Fruit fly (Drosophila melanogaster) whole organism, wandering third instar larva: Measurements from ENCODE around the gene Cyt-c-p.

Experiments used
- CG32264 ChIP-seq: fragments of 200-800 bp; sonication (Bioruptor generic); optimal IDR thresholded peaks from 2 replicates; lab custom pipeline; 2016; ENCODE audit warnings: missing biosample characterization, missing genetic modification characterization
- CG9705 ChIP-seq: fragments of 200-800 bp; sonication (Bioruptor generic); optimal IDR thresholded peaks from 2 replicates; lab custom pipeline; 2018; ENCODE audit warnings: missing biosample characterization, mild to moderate bottlenecking, missing genetic modification characterization
- Dif ChIP-seq: fragments of 200-275, 200-300 bp; sonication (Bioruptor generic); optimal IDR thresholded peaks from 2 replicates; lab custom pipeline; 2018; ENCODE audit warnings: missing biosample characterization, missing genetic modification characterization; ENCODE audit not compliant: partially characterized antibody
- GATAd ChIP-seq: sonication (Bioruptor generic); optimal IDR thresholded peaks from 2 replicates; lab custom pipeline; 2016; ENCODE audit warnings: missing biosample characterization, missing genetic modification characterization
- N ChIP-seq: fragments of >200 bp; optimal IDR thresholded peaks from 2 replicates; lab custom pipeline; 2018; ENCODE audit warnings: missing biosample characterization, missing external identifiers, missing genetic modification characterization
- br ChIP-seq: fragments of 200-800 bp; sonication (Bioruptor generic); optimal IDR thresholded peaks from 2 replicates; lab custom pipeline; 2016; ENCODE audit warnings: missing biosample characterization, missing genetic modification characterization
- brk ChIP-seq: fragments of 200-800 bp; sonication (Bioruptor generic); optimal IDR thresholded peaks from 2 replicates; lab custom pipeline; 2016; ENCODE audit warnings: missing biosample characterization, mild to moderate bottlenecking, missing genetic modification characterization
- psq ChIP-seq: fragments of 200-800 bp; sonication (Bioruptor generic); optimal IDR thresholded peaks from 3 replicates; lab custom pipeline; 2017; ENCODE audit warnings: missing biosample characterization, mild to moderate bottlenecking, missing genetic modification characterization, moderate library complexity
- sv ChIP-seq: fragments of 200-800 bp; sonication (Bioruptor generic); optimal IDR thresholded peaks from 3 replicates; lab custom pipeline; 2016; ENCODE audit warnings: missing biosample characterization, missing genetic modification characterization

Gene Cyt-c-p

DNA sequence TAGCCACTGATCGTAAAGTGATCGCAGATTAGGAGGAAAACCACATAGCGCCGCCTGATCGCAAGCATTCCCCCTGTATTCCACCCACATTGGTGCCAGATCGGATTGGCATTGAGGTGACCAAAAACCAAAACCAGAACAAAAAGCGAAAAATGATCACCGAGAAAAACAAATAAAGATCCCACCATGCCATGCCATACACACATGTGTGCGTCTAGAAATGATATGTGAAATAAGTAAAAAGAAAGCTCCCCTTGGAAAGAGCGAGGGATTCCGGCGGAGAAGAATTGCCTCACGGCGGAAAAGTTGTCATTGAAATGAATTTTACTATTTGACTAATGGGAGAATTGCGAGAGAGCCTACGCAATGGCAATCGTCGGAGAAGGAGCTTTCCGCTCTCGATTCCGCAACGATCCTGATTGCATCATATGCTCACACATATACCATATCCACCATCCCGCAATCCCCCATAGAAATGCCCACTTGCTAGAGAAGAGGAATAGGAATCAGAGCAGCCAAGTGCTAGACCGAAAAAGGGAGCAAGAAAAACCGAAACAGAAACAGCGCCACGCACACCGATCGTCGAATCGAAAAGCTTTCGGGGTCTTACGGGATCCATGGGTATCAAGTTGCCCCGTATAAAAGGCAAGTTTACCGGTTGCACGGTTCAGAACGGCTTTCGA lies 46.5 kb downstream of the Cyt-c-p start, which contains the start of gene Mhc:
Gene Mhc (plus strand): TSS at position 497 of the 683 bp plus-strand sequence.
- TF ChIP-seq CG32264 (GFP tag; lab: Kevin White, UChicago) = no peak
- TF ChIP-seq sv (GFP tag; lab: Kevin White, UChicago) = no peak
- no peak for TF ChIP-seq N
- no peak for TF ChIP-seq GATAd
- TF ChIP-seq br (GFP tag; lab: Kevin White, UChicago) = no peak
- no peak for TF ChIP-seq CG9705 (GFP tag; lab: Kevin White, UChicago)
- TF ChIP-seq psq (GFP tag; lab: Kevin White, UChicago) = no peak
- TF ChIP-seq Dif = no peak
- TF ChIP-seq brk = no peak
